Worm (Caenorhabditis elegans): ENCODE results near the gene R07A4.3.

The R07A4.3 gene

DNA sequence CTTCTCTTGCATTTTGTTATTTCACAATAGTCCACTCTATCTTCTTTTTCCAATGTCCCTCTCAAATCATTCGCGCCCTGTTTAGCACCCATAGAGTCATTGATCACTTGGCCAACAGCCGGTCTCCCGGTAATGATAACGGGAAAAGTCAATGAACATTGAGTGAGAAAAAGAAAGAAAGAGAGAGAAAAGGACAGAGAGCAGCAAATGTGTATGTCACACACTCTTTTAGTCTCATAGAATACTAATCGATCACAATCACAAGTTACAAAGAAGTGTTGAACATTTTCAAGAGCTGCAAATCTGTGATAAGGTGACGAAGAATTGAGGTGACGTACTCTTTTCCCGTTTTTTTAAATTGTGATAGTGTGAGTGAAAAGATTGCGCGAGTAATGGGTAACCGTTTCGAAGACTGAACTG lies 18.7 kb downstream of the R07A4.3 start (continued):
- TF ChIP-seq nhr-90 (tag; optimal IDR thresholded peaks at IDR 0.05; ENCODE audit: poor library complexity) (peak; percentile 76), C34B4.2 (tag; optimal IDR thresholded peaks at IDR 0.05) (no peak), C04F5.9 (tag; optimal IDR thresholded peaks at IDR 0.05) (no peak), mab-9 (GFP tag; IDR thresholded peaks at IDR 0.05) (no peak), pax-3 (tag; optimal IDR thresholded peaks at IDR 0.05) (no peak), aly-2 (tag; optimal IDR thresholded peaks at IDR 0.05) (no peak), ets-5 (GFP tag; IDR thresholded peaks at IDR 0.05) (no peak)

DNA sequence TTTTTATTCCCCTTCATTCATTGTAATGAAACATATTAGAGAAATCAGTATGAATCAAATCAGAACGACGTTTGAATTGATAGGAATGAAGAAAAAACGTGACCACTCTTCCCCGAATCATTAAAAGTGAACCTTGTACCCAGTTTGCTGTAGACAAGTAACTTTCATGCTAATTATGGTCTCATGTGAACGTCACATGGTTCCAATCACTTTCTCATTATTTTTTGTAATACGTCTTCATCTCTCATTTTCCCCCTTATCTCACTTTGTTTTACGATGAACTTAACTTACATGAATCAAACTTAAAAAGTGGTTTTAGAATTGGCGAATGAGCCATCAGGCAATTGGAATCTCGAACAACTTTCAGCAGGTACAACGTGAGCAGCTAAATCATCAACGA lies 19.3 kb downstream of the R07A4.3 start:
- TF ChIP-seq tbx-2 (tag; optimal IDR thresholded peaks at IDR 0.05) (peak; percentile 63), lin-35 (GFP tag; optimal IDR thresholded peaks at IDR 0.05) (peak in 1 of 2 experiments; percentile 64), nhr-71 (tag; optimal IDR thresholded peaks at IDR 0.05) (peak; percentile 76), mep-1 (tag; optimal IDR thresholded peaks at IDR 0.05) (peak; percentile 34), alr-1 (tag; optimal IDR thresholded peaks at IDR 0.05; ENCODE audit: borderline replicate concordance) (no peak), swsn-7 (tag; optimal IDR thresholded peaks at IDR 0.05) (no peak), grh-1 (GFP tag; IDR thresholded peaks at IDR 0.05) (peak; percentile 34; the same call in 1 of the 2 replicates), blmp-1 (tag; optimal IDR thresholded peaks at IDR 0.05) (peak; percentile 86), nhr-20 (tag; optimal IDR thresholded peaks at IDR 0.05) (peak; percentile 80), lsy-2 (tag; optimal IDR thresholded peaks at IDR 0.05) (peak in 1 of 2 experiments; percentile 42), unc-98 (GFP tag; IDR thresholded peaks at IDR 0.05) (no peak), efl-1 (optimal IDR thresholded peaks at IDR 0.05) (no peak), efl-1 (GFP tag; optimal IDR thresholded peaks at IDR 0.05 in 1 of 2) (peak in 1 of 2 experiments; percentile 78), fkh-4 (tag; optimal IDR thresholded peaks at IDR 0.05; ENCODE audit: borderline replicate concordance) (peak; percentile 22), nhr-90 (tag; optimal IDR thresholded peaks at IDR 0.05; ENCODE audit: poor library complexity) (peak; percentile 73), snu-23 (GFP tag; optimal IDR thresholded peaks at IDR 0.05) (peak; percentile 59), xbp-1 (tag; optimal IDR thresholded peaks at IDR 0.05) (no peak), skn-1 (tag; optimal IDR thresholded peaks at IDR 0.05) (peak; percentile 25), lin-14 (GFP tag; optimal IDR thresholded peaks at IDR 0.05) (peak; percentile 51), C16A3.4 (tag; optimal IDR thresholded peaks at IDR 0.05) (peak; percentile 37), dpl-1 (GFP tag; optimal IDR thresholded peaks at IDR 0.05) (peak in 1 of 3 experiments; percentile 22), ceh-63 (GFP tag; optimal IDR thresholded peaks at IDR 0.05) (no peak), nhr-47 (tag; optimal IDR thresholded peaks at IDR 0.05) (peak; percentile 25), nhr-85 (tag) (peak; percentile 93), unc-30 (tag; optimal IDR thresholded peaks at IDR 0.05) (no peak), Y116A8C.19 (tag; optimal IDR thresholded peaks at IDR 0.05; ENCODE audit: borderline replicate concordance) (no peak), mdl-1 (tag; optimal IDR thresholded peaks at IDR 0.05) (peak in 1 of 2 experiments; percentile 33), nhr-11 (tag; optimal IDR thresholded peaks at IDR 0.05) (peak; percentile 21), unc-130 (tag; optimal IDR thresholded peaks at IDR 0.05) (peak; percentile 41), dsc-1 (tag; optimal IDR thresholded peaks at IDR 0.05) (peak; percentile 77), elt-3 (tag; optimal IDR thresholded peaks at IDR 0.05) (peak in 3 of 6 experiments; percentile 49 to 91 (median 82)), lir-3 (tag; optimal IDR thresholded peaks at IDR 0.05; ENCODE audit: poor library complexity) (peak; percentile 42), nhr-19 (GFP tag; conservative IDR thresholded peaks at IDR 0.05) (peak; percentile 62), ztf-11 (tag; optimal IDR thresholded peaks at IDR 0.05) (no peak)

DNA sequence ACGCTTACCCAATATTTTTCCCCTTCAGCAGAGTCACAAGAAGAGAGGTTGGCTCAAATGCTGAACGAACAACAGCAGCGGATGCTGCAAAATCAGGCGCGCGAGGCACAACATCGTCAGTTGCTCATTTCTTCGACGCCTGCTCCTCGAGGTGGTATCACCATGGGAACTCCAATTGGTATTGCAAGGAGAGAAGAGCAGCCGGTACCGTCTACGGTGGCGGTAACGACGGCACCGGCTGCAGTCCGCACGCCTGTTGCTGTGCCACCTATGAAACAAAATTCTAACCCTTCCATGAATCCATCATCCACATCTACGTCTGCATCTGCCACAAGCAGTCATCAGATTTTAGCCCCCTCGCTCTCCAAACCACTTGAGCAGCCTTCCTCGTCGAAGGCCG lies 21.4 kb downstream of the R07A4.3 start:
- no peak for TF ChIP-seq ceh-63 (GFP tag; optimal IDR thresholded peaks at IDR 0.05)
- TF ChIP-seq pag-3 (tag; optimal IDR thresholded peaks at IDR 0.05; ENCODE audit: borderline replicate concordance, insufficient read depth), result no peak
- TF ChIP-seq dpl-1 (GFP tag; optimal IDR thresholded peaks at IDR 0.05), result no peak
- no peak for TF ChIP-seq sox-4 (tag; optimal IDR thresholded peaks at IDR 0.05)
- no peak for TF ChIP-seq fkh-4 (tag; optimal IDR thresholded peaks at IDR 0.05; ENCODE audit: borderline replicate concordance)
- TF ChIP-seq ceh-8 (GFP tag; optimal IDR thresholded peaks at IDR 0.05), result no peak
- TF ChIP-seq nhr-19 (GFP tag; conservative IDR thresholded peaks at IDR 0.05), result no peak
- no peak for TF ChIP-seq lin-35 (GFP tag; optimal IDR thresholded peaks at IDR 0.05)
- TF ChIP-seq lin-39 (tag; optimal IDR thresholded peaks at IDR 0.05), result no peak
- TF ChIP-seq ceh-90 (tag; optimal IDR thresholded peaks at IDR 0.05), result no peak
- no peak for TF ChIP-seq ztf-4 (tag; optimal IDR thresholded peaks at IDR 0.05)
- TF ChIP-seq ztf-11 (tag; optimal IDR thresholded peaks at IDR 0.05), result no peak
- TF ChIP-seq fkh-10 (GFP tag; optimal IDR thresholded peaks at IDR 0.05), result no peak
- TF ChIP-seq nhr-12 (tag; optimal IDR thresholded peaks at IDR 0.05), result no peak
- no peak for TF ChIP-seq mef-2 (tag; optimal IDR thresholded peaks at IDR 0.05)
- no peak for TF ChIP-seq nhr-11 (tag; optimal IDR thresholded peaks at IDR 0.05)
- no peak for TF ChIP-seq zag-1 (tag; optimal IDR thresholded peaks at IDR 0.05)
- TF ChIP-seq unc-30 (tag; optimal IDR thresholded peaks at IDR 0.05), result no peak
